Worm (Caenorhabditis elegans) whole organism, L4 larva: Measurements from ENCODE around the gene F46H5.11.

Experiments
- ZK337.2 ChIP-seq: fragments of 200-800 bp; sonication (Bioruptor generic); IDR thresholded peaks from 2 replicates; pipeline ENCODE4 v1.3.6; 2022; ENCODE audit warnings: missing genetic modification reagents, missing genetic modification characterization, missing compliant biosample characterization
- aha-1 ChIP-seq: fragments of 150-350 bp; peaks from one replicate; lab custom pipeline; 2014; ENCODE audit warnings: missing biosample characterization, missing genetic modification characterization
- lim-7 ChIP-seq: fragments of 200-800 bp; sonication (Bioruptor generic); IDR thresholded peaks from 2 replicates; pipeline ENCODE4 v1.3.6; 2022; ENCODE audit warnings: missing genetic modification characterization, missing compliant biosample characterization
- lin-15B ChIP-seq: fragments of 150-350 bp; sonication (generic microtip); optimal IDR thresholded peaks from 3 replicates; lab custom pipeline; 2014; ENCODE audit warnings: missing biosample characterization, missing genetic modification characterization
- lin-39 ChIP-seq: fragments of 150-350 bp; optimal IDR thresholded peaks from 2 replicates; lab custom pipeline; 2014; ENCODE audit warnings: missing biosample characterization, missing genetic modification reagents, missing genetic modification characterization
- lsy-2 ChIP-seq, 2 experiments: fragments of 150-350 bp in 1 of 2; sonication (generic microtip) in 1 of 2; optimal IDR thresholded peaks; 2 replicates each; lab custom pipeline; 2014 to 2017; ENCODE audit warnings: missing biosample characterization in 2 of 2, missing genetic modification characterization in 2 of 2
- nhr-11 ChIP-seq: fragments of 150-350 bp; optimal IDR thresholded peaks from 2 replicates; lab custom pipeline; 2014; ENCODE audit warnings: missing biosample characterization, missing genetic modification characterization
- nhr-237 ChIP-seq: sonication (generic microtip); optimal IDR thresholded peaks from 2 replicates; lab custom pipeline; 2017; ENCODE audit warnings: missing biosample characterization, missing genetic modification characterization
- nhr-77 ChIP-seq: fragments of 150-350 bp; optimal IDR thresholded peaks from 2 replicates; lab custom pipeline; 2014; ENCODE audit warnings: missing biosample characterization, missing genetic modification characterization
- php-3 ChIP-seq: fragments of 200-800 bp; sonication (Bioruptor generic); IDR thresholded peaks from 2 replicates; pipeline ENCODE4 v1.3.6; 2022; ENCODE audit warnings: missing genetic modification reagents, missing genetic modification characterization, missing compliant biosample characterization
- skn-1 ChIP-seq: fragments of 150-350 bp; optimal IDR thresholded peaks from 2 replicates; lab custom pipeline; 2014; ENCODE audit warnings: missing biosample characterization, missing genetic modification characterization

- peak; percentile 91 for TF ChIP-seq aha-1 (tag; lab: Kevin White, UChicago)
- TF ChIP-seq nhr-11 (tag; lab: Kevin White, UChicago) = peak; percentile 29
- TF ChIP-seq php-3 (GFP tag; lab: Robert Waterston, UW) = 0 out of 2 replicates have a peak, but pooled peaks have one; percentile 7
- TF ChIP-seq ZK337.2 = no peak
- TF ChIP-seq lim-7 (GFP tag; lab: Robert Waterston, UW) = no peak
- no peak for TF ChIP-seq lin-39 (tag; lab: Kevin White, UChicago)
- no peak for TF ChIP-seq nhr-237 (tag; lab: Kevin White, UChicago)
- peak in 1 of 2 experiments; percentile 62 for TF ChIP-seq lsy-2 (tag; optimal IDR thresholded peaks at IDR 0.05; lab: Kevin White, UChicago)
- no peak for TF ChIP-seq nhr-77 (tag; lab: Kevin White, UChicago)
- no peak for TF ChIP-seq lin-15B (tag; lab: Kevin White, UChicago)
- no peak for TF ChIP-seq skn-1 (tag; lab: Kevin White, UChicago)
Measured at ce11 chrX:7232158-7232822, 39.6 kb downstream of the F46H5.11 start.
